Worm (Caenorhabditis elegans) whole organism, L1 larva: Measurements from ENCODE around the gene F59B10.2.

Experiments used
- C04F5.9 ChIP-seq: sonication (generic microtip); optimal IDR thresholded peaks from 2 replicates; lab custom pipeline; 2016; ENCODE audit warnings: missing genetic modification characterization, missing compliant biosample characterization
- C34B4.2 ChIP-seq: sonication (generic microtip); optimal IDR thresholded peaks from 2 replicates; lab custom pipeline; 2017; ENCODE audit warnings: mild to moderate bottlenecking, missing genetic modification characterization, missing compliant biosample characterization
- Y116A8C.19 ChIP-seq: sonication (generic microtip); optimal IDR thresholded peaks from 2 replicates; lab custom pipeline; 2016; ENCODE audit warnings: missing compliant biosample characterization, missing genetic modification characterization, borderline replicate concordance
- blmp-1 ChIP-seq: fragments of 150-350 bp; optimal IDR thresholded peaks from 2 replicates; lab custom pipeline; 2014; ENCODE audit warnings: missing biosample characterization, missing genetic modification characterization
- ceh-63 ChIP-seq: fragments of 200-800 bp; sonication (Bioruptor generic); optimal IDR thresholded peaks from 2 replicates; lab custom pipeline; 2018; ENCODE audit warnings: mild to moderate bottlenecking, missing genetic modification characterization, missing compliant biosample characterization
- ceh-8 ChIP-seq: fragments of 200-800 bp; sonication (Bioruptor generic); optimal IDR thresholded peaks from 2 replicates; lab custom pipeline; 2018; ENCODE audit warnings: mild to moderate bottlenecking, missing genetic modification characterization, moderate library complexity, missing compliant biosample characterization
- dsc-1 ChIP-seq: sonication (generic microtip); optimal IDR thresholded peaks from 2 replicates; lab custom pipeline; 2016; ENCODE audit warnings: mild to moderate bottlenecking, missing genetic modification characterization, missing compliant biosample characterization
- efl-1 ChIP-seq, 4 experiments: fragments of 150-350 bp; optimal IDR thresholded peaks in 3 of 4; peaks in 1 of 4; 1 replicate in 1 of 4; 2 replicates in 3 of 4; lab custom pipeline; 2014; ENCODE audit warnings: missing biosample characterization in 2 of 4, missing genetic modification characterization in 2 of 4, missing genetic modification reagents in 2 of 4
- efl-3 ChIP-seq: fragments of 200-800 bp; sonication (Bioruptor generic); optimal IDR thresholded peaks from 2 replicates; lab custom pipeline; 2018; ENCODE audit warnings: mild to moderate bottlenecking, missing genetic modification characterization, missing compliant biosample characterization
- egl-13 ChIP-seq: sonication (generic microtip); optimal IDR thresholded peaks from 2 replicates; lab custom pipeline; 2016; ENCODE audit warnings: missing genotype, missing genetic modification reagents, missing genetic modification characterization, missing compliant biosample characterization
- egl-27 ChIP-seq, 2 experiments: fragments of 150-350 bp in 1 of 2; sonication (generic microtip); optimal IDR thresholded peaks; 3 replicates each; lab custom pipeline; 2017 to 2018; ENCODE audit warnings: missing biosample characterization in 2 of 2, missing genetic modification characterization in 2 of 2, missing genetic modification reagents in 2 of 2
- elt-3 ChIP-seq, 6 experiments: fragments of 150-350 bp in 1 of 6; sonication (generic microtip); optimal IDR thresholded peaks; 2 replicates each; lab custom pipeline; 2017 to 2018; ENCODE audit warnings: missing biosample characterization in 6 of 6, missing genetic modification characterization in 6 of 6, inconsistent platforms in 1 of 6
- fkh-8 ChIP-seq: sonication (generic microtip); optimal IDR thresholded peaks from 2 replicates; lab custom pipeline; 2016; ENCODE audit warnings: mild to moderate bottlenecking, missing genetic modification characterization, missing compliant biosample characterization
- fos-1 ChIP-seq: fragments of 150-350 bp; optimal IDR thresholded peaks from 2 replicates; lab custom pipeline; 2014; ENCODE audit warnings: missing biosample characterization, missing genetic modification characterization
- hlh-4 ChIP-seq: sonication (generic microtip); optimal IDR thresholded peaks from 2 replicates; lab custom pipeline; 2016; ENCODE audit warnings: mild to moderate bottlenecking, missing genetic modification characterization, missing compliant biosample characterization
- hpl-2 ChIP-seq: fragments of 150-350 bp; optimal IDR thresholded peaks from 2 replicates; lab custom pipeline; 2014; ENCODE audit warnings: missing biosample characterization, missing genetic modification reagents, missing genetic modification characterization
- isw-1 ChIP-seq: fragments of 200-800 bp; sonication (Bioruptor generic); IDR thresholded peaks from 2 replicates; pipeline ENCODE4 v1.3.6; 2022; ENCODE audit warnings: missing genetic modification characterization, missing compliant biosample characterization
- lin-14 ChIP-seq: fragments of 200-800 bp; sonication (Bioruptor generic); optimal IDR thresholded peaks from 2 replicates; lab custom pipeline; 2018; ENCODE audit warnings: mild to moderate bottlenecking, missing genetic modification characterization, moderate library complexity, missing compliant biosample characterization
- lin-35 ChIP-seq, 2 experiments: fragments of 150-350 bp; optimal IDR thresholded peaks; 2 replicates each; lab custom pipeline; 2014; ENCODE audit warnings: missing biosample characterization in 2 of 2, missing genetic modification characterization in 2 of 2, missing genetic modification reagents in 2 of 2
- lin-39 ChIP-seq: fragments of 150-350 bp; optimal IDR thresholded peaks from 2 replicates; lab custom pipeline; 2014; ENCODE audit warnings: missing biosample characterization, missing genetic modification reagents, missing genetic modification characterization
- lir-3 ChIP-seq: sonication (generic microtip); optimal IDR thresholded peaks from 2 replicates; lab custom pipeline; 2016; ENCODE audit warnings: mild to moderate bottlenecking, missing genetic modification characterization, moderate library complexity, missing compliant biosample characterization; ENCODE audit not compliant: poor library complexity
- mep-1 ChIP-seq: fragments of 150-350 bp; optimal IDR thresholded peaks from 2 replicates; lab custom pipeline; 2014; ENCODE audit warnings: missing biosample characterization, missing genetic modification characterization
- nhr-11 ChIP-seq: fragments of 150-350 bp; optimal IDR thresholded peaks from 2 replicates; lab custom pipeline; 2014; ENCODE audit warnings: missing biosample characterization, missing genetic modification characterization
- nhr-71 ChIP-seq: sonication (generic microtip); optimal IDR thresholded peaks from 2 replicates; lab custom pipeline; 2016; ENCODE audit warnings: mild to moderate bottlenecking, missing genetic modification characterization, moderate library complexity, missing compliant biosample characterization
- nhr-85 ChIP-seq: sonication (generic microtip); peaks from one replicate; lab custom pipeline; 2016; ENCODE audit warnings: missing genetic modification characterization, inconsistent platforms, missing compliant biosample characterization
- rnt-1 ChIP-seq: sonication (generic microtip); optimal IDR thresholded peaks from 2 replicates; lab custom pipeline; 2016; ENCODE audit warnings: mild to moderate bottlenecking, missing genetic modification characterization, moderate library complexity, missing compliant biosample characterization
- snpc-4 ChIP-seq: fragments of 150-350 bp; optimal IDR thresholded peaks from 2 replicates; lab custom pipeline; 2014; ENCODE audit warnings: missing biosample characterization, missing genetic modification characterization
- sox-4 ChIP-seq: sonication (generic microtip); optimal IDR thresholded peaks from 2 replicates; lab custom pipeline; 2016; ENCODE audit warnings: missing genetic modification characterization, missing compliant biosample characterization
- sptf-1 ChIP-seq: fragments of 150-350 bp; optimal IDR thresholded peaks from 2 replicates; lab custom pipeline; 2014; ENCODE audit warnings: missing biosample characterization, missing genetic modification characterization
- sup-37 ChIP-seq: fragments of 200-800 bp; sonication (Bioruptor generic); optimal IDR thresholded peaks from 2 replicates; lab custom pipeline; 2018; ENCODE audit warnings: mild to moderate bottlenecking, missing genetic modification characterization, missing compliant biosample characterization
- tbx-2 ChIP-seq: sonication (generic microtip); optimal IDR thresholded peaks from 2 replicates; lab custom pipeline; 2016; ENCODE audit warnings: missing genetic modification characterization, missing compliant biosample characterization
- unc-62 ChIP-seq: fragments of 150-350 bp; optimal IDR thresholded peaks from 2 replicates; lab custom pipeline; 2014; ENCODE audit warnings: missing biosample characterization, missing genetic modification reagents, missing genetic modification characterization
- unc-86 ChIP-seq: sonication (generic microtip); optimal IDR thresholded peaks from 2 replicates; lab custom pipeline; 2016; ENCODE audit warnings: missing genetic modification characterization, missing compliant biosample characterization
- vab-15 ChIP-seq: sonication (generic microtip); optimal IDR thresholded peaks from 2 replicates; lab custom pipeline; 2017; ENCODE audit warnings: missing genotype, mild to moderate bottlenecking, missing genetic modification characterization, missing compliant biosample characterization
- xbp-1 ChIP-seq: sonication (generic microtip); optimal IDR thresholded peaks from 2 replicates; lab custom pipeline; 2016; ENCODE audit warnings: missing genetic modification characterization, missing compliant biosample characterization
- ztf-11 ChIP-seq, 2 experiments: sonication (generic microtip); optimal IDR thresholded peaks; 2 replicates each; lab custom pipeline; 2016 to 2017; ENCODE audit warnings: missing genetic modification characterization in 2 of 2, missing biosample characterization in 1 of 2, missing compliant biosample characterization in 1 of 2

F59B10.2 gene

DNA sequence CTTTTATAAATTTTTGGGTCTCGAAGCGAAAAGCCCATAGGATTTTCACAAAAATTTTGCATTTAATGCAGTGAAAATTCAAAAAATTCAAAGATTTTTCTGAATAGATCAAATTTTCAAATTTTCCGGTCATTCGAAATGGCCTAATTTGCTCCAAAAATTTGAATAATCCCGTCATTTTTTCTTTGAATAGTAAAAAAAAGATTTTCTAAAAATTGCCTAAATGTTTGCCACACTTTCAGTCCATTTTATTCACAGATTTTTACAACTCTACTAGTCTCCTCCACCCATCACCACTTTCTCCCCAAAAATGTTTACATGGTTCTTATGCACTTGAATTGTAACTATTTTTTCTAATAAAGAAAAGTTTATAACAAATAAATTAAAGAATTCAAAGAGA, 24.3 kb upstream of the F59B10.2 start:
- no peak for TF ChIP-seq egl-27 (tag; optimal IDR thresholded peaks at IDR 0.05; lab: Kevin White, UChicago)
- peak; percentile 34 for TF ChIP-seq nhr-85 (tag; lab: Kevin White, UChicago)

- TF ChIP-seq ceh-8 (GFP tag; lab: Kevin White, UChicago) (no peak), efl-1 (optimal IDR thresholded peaks at IDR 0.05; lab: Kevin White, UChicago) (no peak), efl-1 (GFP tag; optimal IDR thresholded peaks at IDR 0.05 in 1 of 2; lab: Kevin White, UChicago) (no peak), isw-1 (no peak), C34B4.2 (tag; lab: Kevin White, UChicago) (no peak), rnt-1 (tag; lab: Kevin White, UChicago) (no peak), nhr-11 (no peak), nhr-71 (no peak), xbp-1 (tag; lab: Kevin White, UChicago) (no peak), sptf-1 (tag; lab: Kevin White, UChicago) (no peak), hlh-4 (tag; lab: Kevin White, UChicago) (no peak), fkh-8 (tag; lab: Kevin White, UChicago) (no peak), dsc-1 (tag; lab: Kevin White, UChicago) (no peak), egl-13 (no peak), elt-3 (tag; optimal IDR thresholded peaks at IDR 0.05; lab: Kevin White, UChicago) (no peak)
These were observed 22.0 kb upstream of the F59B10.2 start for ce11 chrII:10531604-10532003.

DNA sequence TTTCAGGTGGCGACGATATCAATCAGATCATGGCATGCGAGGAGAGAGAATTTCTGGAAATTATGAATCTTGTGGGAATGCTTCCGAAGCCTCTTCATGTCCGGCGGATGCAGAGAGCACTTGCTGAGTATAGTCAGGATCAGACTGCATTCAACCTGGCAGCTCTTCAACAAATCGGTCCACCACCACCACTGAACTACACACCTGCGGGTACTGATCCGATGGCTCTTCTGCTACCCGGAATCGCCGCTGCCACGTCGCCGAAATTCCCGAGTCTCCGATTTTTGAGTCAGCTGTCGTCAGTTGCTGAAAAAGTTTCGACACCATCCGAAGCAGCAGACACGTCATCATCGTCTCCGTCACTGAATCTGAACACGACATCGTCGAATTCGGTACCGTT, 21.3 kb upstream of the F59B10.2 start:
- TF ChIP-seq dsc-1 (tag; lab: Kevin White, UChicago) (no peak), vab-15 (tag; lab: Kevin White, UChicago) (no peak), fkh-8 (tag; lab: Kevin White, UChicago) (no peak), blmp-1 (no peak), unc-62 (no peak), sptf-1 (tag; lab: Kevin White, UChicago) (no peak), hpl-2 (GFP tag; lab: Kevin White, UChicago) (no peak), mep-1 (no peak), lin-39 (tag; lab: Kevin White, UChicago) (no peak)

DNA sequence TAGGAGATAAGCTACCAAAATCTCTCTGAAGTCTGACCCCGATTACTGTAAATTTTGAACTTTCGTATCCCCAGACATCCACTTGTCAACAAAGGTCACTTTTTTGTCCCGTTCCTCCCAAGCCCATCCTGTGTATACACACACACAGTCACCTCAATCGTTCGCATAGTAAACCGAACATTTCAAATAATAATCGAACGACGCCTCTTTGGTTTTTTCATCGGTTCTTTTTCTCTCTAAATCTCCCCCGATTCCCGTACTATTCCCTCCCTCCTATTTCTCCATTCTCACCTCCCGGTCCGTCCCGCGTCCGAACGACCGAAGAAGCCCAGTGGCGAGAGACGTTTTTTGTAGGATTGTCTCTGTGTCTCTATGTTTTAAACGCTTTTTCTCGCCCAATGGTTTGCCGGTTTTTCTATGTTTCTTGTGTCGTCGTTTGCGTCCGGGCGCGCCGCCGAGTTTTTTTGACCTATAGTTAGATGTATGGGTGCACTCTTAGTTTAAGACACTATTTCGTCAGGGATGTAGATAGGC, 19.6 kb upstream of the F59B10.2 start:
- TF ChIP-seq tbx-2 (tag; lab: Kevin White, UChicago) (no peak), lin-14 (GFP tag; lab: Kevin White, UChicago) (peak; percentile 12), sox-4 (tag; lab: Kevin White, UChicago) (no peak), unc-86 (tag; lab: Kevin White, UChicago) (no peak), C34B4.2 (tag; lab: Kevin White, UChicago) (no peak), blmp-1 (peak; percentile 31)

DNA sequence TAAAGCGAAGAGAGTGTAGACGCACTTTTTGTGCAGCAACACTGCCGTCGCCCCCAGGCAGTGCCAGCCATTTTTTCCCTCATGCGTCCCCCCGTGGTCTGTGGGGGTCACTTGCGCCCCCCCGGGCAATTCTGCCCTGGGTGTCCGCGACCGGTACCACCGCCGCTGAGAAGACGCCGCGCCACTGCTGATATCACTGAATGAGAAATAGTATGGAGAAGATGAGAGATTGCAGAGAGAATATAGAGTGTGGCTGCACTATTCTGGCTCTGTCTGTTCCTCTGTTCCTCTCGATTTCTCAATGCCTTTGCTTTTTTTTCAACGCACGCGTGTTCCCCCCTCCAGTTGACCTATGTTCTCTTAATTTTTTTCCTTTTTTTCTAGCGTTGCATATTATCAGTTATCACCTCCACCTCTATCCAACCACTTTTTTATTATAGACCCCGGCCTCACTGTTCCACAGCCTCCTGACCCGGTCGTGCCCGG, 18.0 kb upstream of the F59B10.2 start, which contains the start of gene mab-10:
Gene mab-10, plus strand, starts transcription at position 436 of the 486 bp plus-strand sequence.
- TF ChIP-seq ceh-63 (GFP tag; lab: Kevin White, UChicago) (no peak), ztf-11 (tag; optimal IDR thresholded peaks at IDR 0.05; lab: Kevin White, UChicago) (no peak), sup-37 (GFP tag; lab: Kevin White, UChicago) (no peak), fos-1 (no peak), Y116A8C.19 (tag; lab: Kevin White, UChicago) (no peak), mep-1 (no peak), lin-14 (GFP tag; lab: Kevin White, UChicago) (peak; percentile 57), isw-1 (no peak), hpl-2 (GFP tag; lab: Kevin White, UChicago) (no peak), C04F5.9 (tag; lab: Kevin White, UChicago) (no peak), rnt-1 (tag; lab: Kevin White, UChicago) (peak; percentile 0), lin-35 (GFP tag; optimal IDR thresholded peaks at IDR 0.05; lab: Kevin White, UChicago) (no peak), snpc-4 (tag; lab: Kevin White, UChicago) (no peak), lir-3 (no peak), efl-3 (GFP tag; lab: Kevin White, UChicago) (no peak)
